Fruit fly (Drosophila melanogaster) whole organism, embryonic: ENCODE data around the gene Pcd.

Experiments
- B-H1 ChIP-seq: fragments of 200-800 bp; sonication (Bioruptor generic); IDR thresholded peaks from 3 replicates; pipeline ENCODE4 v1.3.6; 2022; ENCODE audit warnings: missing biosample characterization, missing genetic modification characterization
- CG10565 ChIP-seq: fragments of 200-800 bp; sonication (Bioruptor generic); optimal IDR thresholded peaks from 3 replicates; lab custom pipeline; 2016; ENCODE audit warnings: missing biosample characterization, mild to moderate bottlenecking, missing genetic modification characterization
- CG11093 ChIP-seq: fragments of 200-800 bp; sonication (Bioruptor generic); IDR thresholded peaks from 3 replicates; pipeline ENCODE4 v1.3.6; 2022; ENCODE audit warnings: missing biosample characterization, missing genetic modification characterization
- CG14710 ChIP-seq: fragments of 200-800 bp; sonication (Bioruptor generic); optimal IDR thresholded peaks from 3 replicates; lab custom pipeline; 2019; ENCODE audit warnings: missing biosample characterization, mild to moderate bottlenecking, missing genetic modification characterization, moderate library complexity
- CG15011 ChIP-seq: fragments of 200-800 bp; sonication (Bioruptor generic); optimal IDR thresholded peaks from 3 replicates; lab custom pipeline; 2018; ENCODE audit warnings: missing biosample characterization, mild to moderate bottlenecking, missing genetic modification characterization
- CG16813 ChIP-seq: fragments of 200-800 bp; sonication (Bioruptor generic); IDR thresholded peaks from 3 replicates; pipeline ENCODE4 v1.3.6; 2022; ENCODE audit warnings: missing biosample characterization, missing genetic modification characterization; ENCODE audit not compliant: partially characterized antibody
- CG17568 ChIP-seq: fragments of 200-800 bp; sonication (Bioruptor generic); optimal IDR thresholded peaks from 2 replicates; lab custom pipeline; 2018; ENCODE audit warnings: missing biosample characterization, mild to moderate bottlenecking, missing genetic modification characterization, moderate library complexity
- CG18476 ChIP-seq: fragments of 200-800 bp; sonication (Bioruptor generic); optimal IDR thresholded peaks from 2 replicates; lab custom pipeline; 2016; ENCODE audit warnings: missing biosample characterization, mild to moderate bottlenecking, missing genetic modification characterization
- CG18619 ChIP-seq: fragments of 200-800 bp; sonication (Bioruptor generic); optimal IDR thresholded peaks from 3 replicates; lab custom pipeline; 2017; ENCODE audit warnings: missing biosample characterization, mild to moderate bottlenecking, missing genetic modification characterization
- CG2199 ChIP-seq: fragments of 200-800 bp; sonication (Bioruptor generic); IDR thresholded peaks from 3 replicates; pipeline ENCODE4 v1.3.6; 2022; ENCODE audit warnings: missing biosample characterization, missing genetic modification characterization
- CG32532 ChIP-seq: fragments of 200-800 bp; sonication (Bioruptor generic); IDR thresholded peaks from 2 replicates; pipeline ENCODE4 v1.3.6; 2022; ENCODE audit warnings: missing biosample characterization, missing genetic modification characterization
- CG32767 ChIP-seq: fragments of 200-800 bp; sonication (Bioruptor generic); IDR thresholded peaks from 2 replicates; pipeline ENCODE4 v1.3.6; 2022; ENCODE audit warnings: missing biosample characterization, missing genetic modification characterization
- CG6689 ChIP-seq: fragments of 200-800 bp; sonication (Bioruptor generic); IDR thresholded peaks from 2 replicates; pipeline ENCODE4 v1.3.6; 2022; ENCODE audit warnings: missing biosample characterization, missing genetic modification characterization
- CG7357 ChIP-seq: fragments of 200-800 bp; sonication (Bioruptor generic); IDR thresholded peaks from 3 replicates; pipeline ENCODE4 v1.3.6; 2022; ENCODE audit warnings: missing biosample characterization, missing genetic modification characterization
- CG8089 ChIP-seq: fragments of 200-800 bp; sonication (Bioruptor generic); optimal IDR thresholded peaks from 3 replicates; lab custom pipeline; 2016; ENCODE audit warnings: missing biosample characterization, missing genetic modification characterization
- CG9932 ChIP-seq: fragments of 200-800 bp; sonication (Bioruptor generic); IDR thresholded peaks from 2 replicates; pipeline ENCODE4 v1.3.6; 2022; ENCODE audit warnings: missing biosample characterization, missing genetic modification characterization
- CHES-1-like ChIP-seq: fragments of 200-800 bp; sonication (Bioruptor generic); optimal IDR thresholded peaks from 2 replicates; lab custom pipeline; 2016; ENCODE audit warnings: missing biosample characterization, missing genetic modification characterization
- Chrac-16 ChIP-seq: fragments of 200-800 bp; sonication (Bioruptor generic); optimal IDR thresholded peaks from 3 replicates; lab custom pipeline; 2016; ENCODE audit warnings: missing biosample characterization, missing genetic modification characterization
- Dad ChIP-seq: fragments of 200-800 bp; sonication (Bioruptor generic); optimal IDR thresholded peaks from 3 replicates; lab custom pipeline; 2016; ENCODE audit warnings: missing biosample characterization, missing genetic modification characterization
- Dip3 ChIP-seq: fragments of 200-800 bp; sonication (Bioruptor generic); optimal IDR thresholded peaks from 3 replicates; lab custom pipeline; 2016; ENCODE audit warnings: missing biosample characterization, missing genetic modification characterization
- Gsc ChIP-seq: fragments of 200-800 bp; sonication (Bioruptor generic); IDR thresholded peaks from 2 replicates; pipeline ENCODE4 v1.3.6; 2022; ENCODE audit warnings: missing biosample characterization, missing genetic modification characterization
- H2.0 ChIP-seq: fragments of 200-800 bp; sonication (Bioruptor generic); IDR thresholded peaks from 2 replicates; pipeline ENCODE4 v1.3.6; 2022; ENCODE audit warnings: missing biosample characterization, missing genetic modification characterization
- HLH3B ChIP-seq: fragments of 200-800 bp; sonication (Bioruptor generic); IDR thresholded peaks from 2 replicates; pipeline ENCODE4 v1.3.6; 2022; ENCODE audit warnings: missing biosample characterization, missing genetic modification characterization
- Hr51 ChIP-seq, 2 experiments: fragments of 200-800 bp; sonication (Bioruptor generic); optimal IDR thresholded peaks; 2 replicates in 1 of 2; 3 replicates in 1 of 2; lab custom pipeline; 2016 to 2018; ENCODE audit warnings: missing biosample characterization in 2 of 2, missing genetic modification characterization in 2 of 2, mild to moderate bottlenecking in 1 of 2, moderate library complexity in 1 of 2
- MESR4 ChIP-seq: fragments of 200-800 bp; sonication (Bioruptor generic); optimal IDR thresholded peaks from 2 replicates; lab custom pipeline; 2018; ENCODE audit warnings: missing biosample characterization, mild to moderate bottlenecking, missing genetic modification characterization, moderate library complexity
- Mes4 ChIP-seq: fragments of 200-800 bp; sonication (Bioruptor generic); optimal IDR thresholded peaks from 2 replicates; lab custom pipeline; 2016; ENCODE audit warnings: missing biosample characterization, missing genetic modification characterization
- NC2α ChIP-seq: fragments of 200-800 bp; sonication (Bioruptor generic); optimal IDR thresholded peaks from 2 replicates; lab custom pipeline; 2016; ENCODE audit warnings: missing biosample characterization, missing genetic modification characterization
- Sox102F ChIP-seq: fragments of 200-800 bp; sonication (Bioruptor generic); optimal IDR thresholded peaks from 2 replicates; lab custom pipeline; 2018; ENCODE audit warnings: missing biosample characterization, mild to moderate bottlenecking, missing genetic modification characterization, moderate library complexity
- bcd ChIP-seq: fragments of 200-800 bp; sonication (Bioruptor generic); optimal IDR thresholded peaks from 2 replicates; lab custom pipeline; 2017; ENCODE audit warnings: missing biosample characterization, mild to moderate bottlenecking, missing genetic modification characterization
- br ChIP-seq: fragments of >200 bp; optimal IDR thresholded peaks from 2 replicates; lab custom pipeline; 2017
- bsh ChIP-seq, 2 experiments: fragments of 200-800 bp; sonication (Bioruptor generic); optimal IDR thresholded peaks; 2 replicates each; lab custom pipeline; 2017 to 2018; ENCODE audit warnings: mild to moderate bottlenecking in 2 of 2, missing biosample characterization in 2 of 2, missing genetic modification characterization in 2 of 2, moderate library complexity in 1 of 2
- chinmo ChIP-seq: fragments of 200-800 bp; sonication (Bioruptor generic); IDR thresholded peaks from 4 replicates; pipeline ENCODE4 v1.3.6; 2022; ENCODE audit warnings: missing biosample characterization, missing genetic modification characterization; ENCODE audit not compliant: partially characterized antibody
- croc ChIP-seq: fragments of 200-800 bp; sonication (Bioruptor generic); conservative IDR thresholded peaks from 3 replicates; pipeline ENCODE4 v1.3.6; 2022; ENCODE audit warnings: missing biosample characterization, missing genetic modification characterization
- eyg ChIP-seq: fragments of 200-800 bp; sonication (Bioruptor generic); optimal IDR thresholded peaks from 3 replicates; lab custom pipeline; 2016; ENCODE audit warnings: missing biosample characterization, missing genetic modification characterization
- grau ChIP-seq: fragments of 200-800 bp; optimal IDR thresholded peaks from 3 replicates; lab custom pipeline; 2019; ENCODE audit warnings: missing biosample characterization, mild to moderate bottlenecking, missing genetic modification characterization, moderate library complexity
- grn ChIP-seq: fragments of 200-800 bp; sonication (Bioruptor generic); optimal IDR thresholded peaks from 3 replicates; lab custom pipeline; 2017; ENCODE audit warnings: missing biosample characterization, missing genetic modification characterization
- her ChIP-seq: fragments of 200-800 bp; sonication (Bioruptor generic); optimal IDR thresholded peaks from 2 replicates; lab custom pipeline; 2016; ENCODE audit warnings: missing biosample characterization, missing genetic modification characterization
- lilli ChIP-seq: fragments of 200-800 bp; sonication (Bioruptor generic); optimal IDR thresholded peaks from 3 replicates; lab custom pipeline; 2016; ENCODE audit warnings: missing biosample characterization, missing genetic modification characterization
- lola ChIP-seq, 3 experiments: fragments of >200 bp in 2 of 3; fragments of 200-800 bp in 1 of 3; sonication (Bioruptor generic) in 1 of 3; optimal IDR thresholded peaks; 2 replicates each; lab custom pipeline; 2017 to 2019; ENCODE audit warnings: missing biosample characterization in 3 of 3, missing genetic modification characterization in 3 of 3, mild to moderate bottlenecking in 1 of 3, moderate library complexity in 1 of 3
- maf-S ChIP-seq: fragments of 200-800 bp; sonication (Bioruptor generic); optimal IDR thresholded peaks from 2 replicates; lab custom pipeline; 2016; ENCODE audit warnings: missing biosample characterization, missing genetic modification characterization
- mld ChIP-seq: fragments of 200-800 bp; sonication (Bioruptor generic); IDR thresholded peaks from 3 replicates; pipeline ENCODE4 v1.3.6; 2022; ENCODE audit warnings: missing biosample characterization, missing genetic modification characterization; ENCODE audit not compliant: partially characterized antibody
- nerfin-2 ChIP-seq: fragments of 200-800 bp; sonication (Bioruptor generic); IDR thresholded peaks from 2 replicates; pipeline ENCODE4 v1.3.6; 2022; ENCODE audit warnings: missing biosample characterization, missing genetic modification characterization; ENCODE audit not compliant: partially characterized antibody
- otp ChIP-seq: fragments of 200-800 bp; sonication (Bioruptor generic); IDR thresholded peaks from 3 replicates; pipeline ENCODE4, ENCODE4 v1.3.6; 2022; ENCODE audit warnings: missing biosample characterization, missing genetic modification characterization
- phol ChIP-seq: fragments of 200-800 bp; sonication (Bioruptor generic); optimal IDR thresholded peaks from 3 replicates; lab custom pipeline; 2018; ENCODE audit warnings: missing biosample characterization, mild to moderate bottlenecking, missing genetic modification characterization, moderate library complexity
- ranshi ChIP-seq: fragments of 200-800 bp; sonication (Bioruptor generic); IDR thresholded peaks from 2 replicates; pipeline ENCODE4 v1.3.6; 2022; ENCODE audit warnings: missing biosample characterization, missing genetic modification characterization
- schlank ChIP-seq: fragments of 200-800 bp; sonication (Bioruptor generic); optimal IDR thresholded peaks from 2 replicates; lab custom pipeline; 2018; ENCODE audit warnings: missing biosample characterization, mild to moderate bottlenecking, missing genetic modification characterization
- sens ChIP-seq: fragments of 200-800 bp; sonication (Bioruptor generic); peaks from one replicate; lab custom pipeline; 2016; ENCODE audit warnings: missing biosample characterization, missing genetic modification characterization
- so ChIP-seq: fragments of 200-800 bp; sonication (Bioruptor generic); IDR thresholded peaks from 3 replicates; pipeline ENCODE4 v1.3.6; 2022; ENCODE audit warnings: missing biosample characterization, missing genetic modification characterization
- wdn ChIP-seq: fragments of 200-800 bp; sonication (Bioruptor generic); IDR thresholded peaks from 2 replicates; pipeline ENCODE4 v1.3.6; 2022; ENCODE audit warnings: missing biosample characterization, missing genetic modification characterization
- wek ChIP-seq: fragments of 200-800 bp; sonication (Bioruptor generic); optimal IDR thresholded peaks from 3 replicates; lab custom pipeline; 2018; ENCODE audit warnings: missing biosample characterization, mild to moderate bottlenecking, missing genetic modification characterization, moderate library complexity
- zfh1 ChIP-seq: fragments of 200-800 bp; sonication (Bioruptor generic); IDR thresholded peaks from 3 replicates; pipeline ENCODE4 v1.3.6; 2022; ENCODE audit warnings: missing biosample characterization, missing genetic modification characterization

Pcd gene

DNA sequence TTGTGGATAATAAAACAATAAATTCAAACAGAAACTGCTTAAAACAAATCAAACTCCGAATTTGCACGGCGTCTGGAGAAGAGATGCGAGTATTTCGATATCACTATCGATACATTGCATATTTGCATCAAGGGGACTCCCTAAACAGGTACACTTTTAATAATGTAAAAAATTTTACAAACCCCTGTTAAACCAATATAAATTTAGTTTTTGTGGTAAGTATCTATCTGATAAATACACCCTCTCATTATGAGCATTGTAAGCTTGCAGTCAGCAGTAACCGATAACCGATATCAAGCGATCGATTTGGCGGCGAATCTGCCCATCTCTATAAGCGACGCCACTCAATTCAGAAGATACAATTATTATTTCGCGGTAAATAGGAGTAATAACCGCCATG, 47.6 kb upstream of the Pcd start, which contains the start of the genes Bub3 and Cap-D2 (continued):
- TF ChIP-seq Hr51 (GFP tag; optimal IDR thresholded peaks at IDR 0.05; lab: Kevin White, UChicago) (peak in 1 of 2 experiments; percentile 70), chinmo (GFP tag; lab: Robert Waterston, UW) (no peak), zfh1 (GFP tag; lab: Robert Waterston, UW) (peak; percentile 46; the same call in 1 of the 3 replicates), br (lab: Kevin White, UChicago) (no peak), schlank (tag; lab: Kevin White, UChicago) (no peak), Chrac-16 (GFP tag; lab: Kevin White, UChicago) (peak; percentile 74), MESR4 (GFP tag; lab: Kevin White, UChicago) (peak; percentile 42), Mes4 (GFP tag; lab: Kevin White, UChicago) (peak; percentile 38), sens (GFP tag; lab: Kevin White, UChicago) (peak; percentile 98), CG18476 (GFP tag; lab: Kevin White, UChicago) (peak; percentile 70), CG32532 (GFP tag; lab: Robert Waterston, UW) (peak; percentile 67), CG17568 (GFP tag; lab: Kevin White, UChicago) (no peak), B-H1 (GFP tag; lab: Robert Waterston, UW) (peak; percentile 47; the same call in 2 of the 3 replicates), CG10565 (GFP tag; lab: Kevin White, UChicago) (peak; percentile 19), grn (GFP tag; lab: Kevin White, UChicago) (no peak), H2.0 (GFP tag; lab: Robert Waterston, UW) (peak; percentile 69), CG11093 (GFP tag; lab: Robert Waterston, UW) (peak; percentile 19; the same call in 1 of the 3 replicates), her (peak; percentile 55), lola (GFP tag; optimal IDR thresholded peaks at IDR 0.05; lab: Kevin White, UChicago) (peak in 1 of 3 experiments; percentile 68), otp (GFP tag; lab: Robert Waterston, UW) (0 out of 3 replicates have a peak, but pooled peaks have one; percentile 60), CG2199 (no peak), CG15011 (no peak), CG6689 (GFP tag; lab: Robert Waterston, UW) (peak; percentile 61), CHES-1-like (GFP tag; lab: Kevin White, UChicago) (peak; percentile 89), wek (GFP tag; lab: Kevin White, UChicago) (peak; percentile 99), wdn (0 out of 2 replicates have a peak, but pooled peaks have one; percentile 45), maf-S (GFP tag; lab: Kevin White, UChicago) (peak; percentile 60), Dip3 (GFP tag; lab: Kevin White, UChicago) (peak; percentile 72), nerfin-2 (peak; percentile 70), CG16813 (GFP tag; lab: Robert Waterston, UW) (peak; percentile 84), Gsc (GFP tag; lab: Robert Waterston, UW) (no peak), NC2α (peak; percentile 19), CG7357 (GFP tag; lab: Robert Waterston, UW) (no peak), phol (peak; percentile 83), CG9932 (GFP tag; lab: Robert Waterston, UW) (peak; percentile 81), bsh (GFP tag; optimal IDR thresholded peaks at IDR 0.05; lab: Kevin White, UChicago) (peak in 1 of 2 experiments; percentile 75), CG18619 (GFP tag; lab: Kevin White, UChicago) (peak; percentile 44), lilli (GFP tag; lab: Kevin White, UChicago) (peak; percentile 83), Dad (GFP tag; lab: Kevin White, UChicago) (peak; percentile 65), grau (tag; lab: Kevin White, UChicago) (peak; percentile 69), CG14710 (peak; percentile 80), CG32767 (GFP tag; lab: Robert Waterston, UW) (peak; percentile 26; the same call in 1 of the 2 replicates), so (GFP tag; lab: Robert Waterston, UW) (no peak), croc (no peak), eyg (GFP tag; lab: Kevin White, UChicago) (peak; percentile 21), Sox102F (GFP tag; lab: Kevin White, UChicago) (peak; percentile 71), bcd (peak; percentile 67), mld (no peak), ranshi (GFP tag; lab: Robert Waterston, UW) (peak; percentile 69; the same call in 1 of the 2 replicates), CG8089 (GFP tag; lab: Kevin White, UChicago) (peak; percentile 73), HLH3B (GFP tag; lab: Robert Waterston, UW) (peak; percentile 67)
